Worm (Caenorhabditis elegans) whole organism, L1 larva: ENCODE measurements around the gene F41E6.17.

Experiments
- C04F5.9 ChIP-seq: sonication (generic microtip); optimal IDR thresholded peaks from 2 replicates; lab custom pipeline; 2016; ENCODE audit warnings: missing genetic modification characterization, missing compliant biosample characterization
- C16A3.4 ChIP-seq: fragments of 150-350 bp; optimal IDR thresholded peaks from 2 replicates; lab custom pipeline; 2014; ENCODE audit warnings: missing biosample characterization, missing genetic modification characterization
- aha-1 ChIP-seq: fragments of 150-350 bp; optimal IDR thresholded peaks from 2 replicates; lab custom pipeline; 2014; ENCODE audit warnings: missing biosample characterization, missing genetic modification characterization
- alr-1 ChIP-seq: fragments of 200-800 bp; sonication (Bioruptor generic); optimal IDR thresholded peaks from 2 replicates; lab custom pipeline; 2018; ENCODE audit warnings: borderline replicate concordance, mild to moderate bottlenecking, missing genetic modification characterization, missing compliant biosample characterization
- aly-2 ChIP-seq: fragments of 150-350 bp; optimal IDR thresholded peaks from 2 replicates; lab custom pipeline; 2014; ENCODE audit warnings: missing biosample characterization, missing genetic modification characterization
- ama-1 ChIP-seq: fragments of 150-350 bp; optimal IDR thresholded peaks from 2 replicates; lab custom pipeline; 2014
- blmp-1 ChIP-seq: fragments of 150-350 bp; optimal IDR thresholded peaks from 2 replicates; lab custom pipeline; 2014; ENCODE audit warnings: missing biosample characterization, missing genetic modification characterization
- ceh-8 ChIP-seq: fragments of 200-800 bp; sonication (Bioruptor generic); optimal IDR thresholded peaks from 2 replicates; lab custom pipeline; 2018; ENCODE audit warnings: mild to moderate bottlenecking, missing genetic modification characterization, moderate library complexity, missing compliant biosample characterization
- dpl-1 ChIP-seq, 3 experiments: fragments of 150-350 bp in 2 of 3; sonication (generic microtip) in 1 of 3; optimal IDR thresholded peaks; 2 replicates each; lab custom pipeline; 2014 to 2017; ENCODE audit warnings: missing biosample characterization in 3 of 3, missing genetic modification characterization in 3 of 3, missing genetic modification reagents in 3 of 3
- efl-1 ChIP-seq, 4 experiments: fragments of 150-350 bp; optimal IDR thresholded peaks in 3 of 4; peaks in 1 of 4; 1 replicate in 1 of 4; 2 replicates in 3 of 4; lab custom pipeline; 2014; ENCODE audit warnings: missing biosample characterization in 2 of 4, missing genetic modification characterization in 2 of 4, missing genetic modification reagents in 2 of 4
- egl-13 ChIP-seq: sonication (generic microtip); optimal IDR thresholded peaks from 2 replicates; lab custom pipeline; 2016; ENCODE audit warnings: missing genotype, missing genetic modification reagents, missing genetic modification characterization, missing compliant biosample characterization
- elt-2 ChIP-seq: sonication (generic microtip); optimal IDR thresholded peaks from 2 replicates; lab custom pipeline; 2016; ENCODE audit warnings: missing genetic modification characterization, mild to moderate bottlenecking, inconsistent platforms, missing compliant biosample characterization, missing genetic modification reagents
- elt-3 ChIP-seq, 6 experiments: fragments of 150-350 bp in 1 of 6; sonication (generic microtip); optimal IDR thresholded peaks; 2 replicates each; lab custom pipeline; 2017 to 2018; ENCODE audit warnings: missing biosample characterization in 6 of 6, missing genetic modification characterization in 6 of 6, inconsistent platforms in 1 of 6
- fkh-10 ChIP-seq: sonication (generic microtip); optimal IDR thresholded peaks from 2 replicates; lab custom pipeline; 2017; ENCODE audit warnings: missing biosample characterization, missing genetic modification reagents, missing genetic modification characterization
- fkh-4 ChIP-seq: sonication (generic microtip); optimal IDR thresholded peaks from 2 replicates; lab custom pipeline; 2016; ENCODE audit warnings: missing compliant biosample characterization, missing genetic modification characterization, borderline replicate concordance
- fkh-8 ChIP-seq: sonication (generic microtip); optimal IDR thresholded peaks from 2 replicates; lab custom pipeline; 2016; ENCODE audit warnings: mild to moderate bottlenecking, missing genetic modification characterization, missing compliant biosample characterization
- fos-1 ChIP-seq: fragments of 150-350 bp; optimal IDR thresholded peaks from 2 replicates; lab custom pipeline; 2014; ENCODE audit warnings: missing biosample characterization, missing genetic modification characterization
- grh-1 ChIP-seq: fragments of 200-800 bp; sonication (Bioruptor generic); IDR thresholded peaks from 2 replicates; pipeline ENCODE4 v1.3.6; 2022; ENCODE audit warnings: missing genetic modification reagents, missing genetic modification characterization, missing compliant biosample characterization
- hlh-4 ChIP-seq: sonication (generic microtip); optimal IDR thresholded peaks from 2 replicates; lab custom pipeline; 2016; ENCODE audit warnings: mild to moderate bottlenecking, missing genetic modification characterization, missing compliant biosample characterization
- hpl-2 ChIP-seq: fragments of 150-350 bp; optimal IDR thresholded peaks from 2 replicates; lab custom pipeline; 2014; ENCODE audit warnings: missing biosample characterization, missing genetic modification reagents, missing genetic modification characterization
- irx-1 ChIP-seq: sonication (generic microtip); optimal IDR thresholded peaks from 2 replicates; lab custom pipeline; 2016; ENCODE audit warnings: missing genetic modification characterization, missing compliant biosample characterization
- lin-13 ChIP-seq: fragments of 150-350 bp; optimal IDR thresholded peaks from 2 replicates; lab custom pipeline; 2014; ENCODE audit warnings: missing biosample characterization, missing genetic modification reagents, missing genetic modification characterization
- lin-14 ChIP-seq: fragments of 200-800 bp; sonication (Bioruptor generic); optimal IDR thresholded peaks from 2 replicates; lab custom pipeline; 2018; ENCODE audit warnings: mild to moderate bottlenecking, missing genetic modification characterization, moderate library complexity, missing compliant biosample characterization
- lir-3 ChIP-seq: sonication (generic microtip); optimal IDR thresholded peaks from 2 replicates; lab custom pipeline; 2016; ENCODE audit warnings: mild to moderate bottlenecking, missing genetic modification characterization, moderate library complexity, missing compliant biosample characterization; ENCODE audit not compliant: poor library complexity
- lsy-2 ChIP-seq, 2 experiments: fragments of 150-350 bp; optimal IDR thresholded peaks; 2 replicates each; lab custom pipeline; 2014; ENCODE audit warnings: missing biosample characterization in 2 of 2, missing genetic modification characterization in 2 of 2
- mab-9 ChIP-seq: fragments of 200-800 bp; sonication (Bioruptor generic); IDR thresholded peaks from 2 replicates; pipeline ENCODE4 v1.3.6; 2022; ENCODE audit warnings: missing genetic modification reagents, missing genetic modification characterization, missing compliant biosample characterization
- mef-2 ChIP-seq: fragments of 150-350 bp; optimal IDR thresholded peaks from 2 replicates; lab custom pipeline; 2014; ENCODE audit warnings: missing biosample characterization, missing genetic modification characterization
- mep-1 ChIP-seq: fragments of 150-350 bp; optimal IDR thresholded peaks from 2 replicates; lab custom pipeline; 2014; ENCODE audit warnings: missing biosample characterization, missing genetic modification characterization
- nhr-71 ChIP-seq: sonication (generic microtip); optimal IDR thresholded peaks from 2 replicates; lab custom pipeline; 2016; ENCODE audit warnings: mild to moderate bottlenecking, missing genetic modification characterization, moderate library complexity, missing compliant biosample characterization
- nhr-77 ChIP-seq: fragments of 150-350 bp; optimal IDR thresholded peaks from 2 replicates; lab custom pipeline; 2014; ENCODE audit warnings: missing biosample characterization, missing genetic modification characterization
- nhr-85 ChIP-seq: sonication (generic microtip); peaks from one replicate; lab custom pipeline; 2016; ENCODE audit warnings: missing genetic modification characterization, inconsistent platforms, missing compliant biosample characterization
- pag-3 ChIP-seq: sonication (generic microtip); optimal IDR thresholded peaks from 2 replicates; lab custom pipeline; 2017; ENCODE audit warnings: missing genetic modification characterization, mild to moderate bottlenecking, missing compliant biosample characterization, antibody characterized with exemption, borderline replicate concordance; ENCODE audit not compliant: insufficient read depth
- pax-3 ChIP-seq: fragments of 200-800 bp; sonication (Bioruptor generic); optimal IDR thresholded peaks from 2 replicates; lab custom pipeline; 2018; ENCODE audit warnings: mild to moderate bottlenecking, missing genetic modification characterization, moderate library complexity, missing compliant biosample characterization
- pqm-1 ChIP-seq: sonication (generic microtip); optimal IDR thresholded peaks from 3 replicates; lab custom pipeline; 2017; ENCODE audit warnings: missing biosample characterization, missing genetic modification characterization
- rnt-1 ChIP-seq: sonication (generic microtip); optimal IDR thresholded peaks from 2 replicates; lab custom pipeline; 2016; ENCODE audit warnings: mild to moderate bottlenecking, missing genetic modification characterization, moderate library complexity, missing compliant biosample characterization
- skn-1 ChIP-seq: fragments of 150-350 bp; optimal IDR thresholded peaks from 2 replicates; lab custom pipeline; 2014; ENCODE audit warnings: missing biosample characterization, missing genetic modification characterization
- snpc-4 ChIP-seq: fragments of 150-350 bp; optimal IDR thresholded peaks from 2 replicates; lab custom pipeline; 2014; ENCODE audit warnings: missing biosample characterization, missing genetic modification characterization
- snu-23 ChIP-seq: sonication (generic microtip); optimal IDR thresholded peaks from 2 replicates; lab custom pipeline; 2016; ENCODE audit warnings: missing genetic modification characterization, missing compliant biosample characterization
- swsn-7 ChIP-seq: sonication (generic microtip); optimal IDR thresholded peaks from 2 replicates; lab custom pipeline; 2016; ENCODE audit warnings: missing genetic modification characterization, missing compliant biosample characterization
- tbx-2 ChIP-seq: sonication (generic microtip); optimal IDR thresholded peaks from 2 replicates; lab custom pipeline; 2016; ENCODE audit warnings: missing genetic modification characterization, missing compliant biosample characterization
- unc-130 ChIP-seq: fragments of 150-350 bp; optimal IDR thresholded peaks from 2 replicates; lab custom pipeline; 2017; ENCODE audit warnings: missing biosample characterization, missing genetic modification characterization, inconsistent platforms
- unc-62 ChIP-seq: fragments of 150-350 bp; optimal IDR thresholded peaks from 2 replicates; lab custom pipeline; 2014; ENCODE audit warnings: missing biosample characterization, missing genetic modification reagents, missing genetic modification characterization
- unc-86 ChIP-seq: sonication (generic microtip); optimal IDR thresholded peaks from 2 replicates; lab custom pipeline; 2016; ENCODE audit warnings: missing genetic modification characterization, missing compliant biosample characterization
- vab-15 ChIP-seq: sonication (generic microtip); optimal IDR thresholded peaks from 2 replicates; lab custom pipeline; 2017; ENCODE audit warnings: missing genotype, mild to moderate bottlenecking, missing genetic modification characterization, missing compliant biosample characterization
- zip-4 ChIP-seq: fragments of 200-800 bp; sonication (Bioruptor generic); optimal IDR thresholded peaks from 2 replicates; lab custom pipeline; 2018; ENCODE audit warnings: mild to moderate bottlenecking, missing genetic modification characterization, moderate library complexity, missing compliant biosample characterization
- ztf-4 ChIP-seq: fragments of 150-350 bp; optimal IDR thresholded peaks from 2 replicates; lab custom pipeline; 2014; ENCODE audit warnings: missing biosample characterization, missing genetic modification characterization

F41E6.17 gene

ce11 chrV:8626406-8626805 is 2.5 kb downstream of the F41E6.17 start:
- TF ChIP-seq elt-3 (tag; optimal IDR thresholded peaks at IDR 0.05; lab: Kevin White, UChicago) (no peak), fkh-8 (tag; lab: Kevin White, UChicago) (peak; percentile 6), mab-9 (no peak), pag-3 (tag; lab: Kevin White, UChicago) (no peak), unc-86 (no peak), egl-13 (tag; lab: Kevin White, UChicago) (peak; percentile 5), fkh-4 (tag; lab: Kevin White, UChicago) (no peak), nhr-85 (peak; percentile 76), swsn-7 (no peak), dpl-1 (GFP tag; optimal IDR thresholded peaks at IDR 0.05; lab: Kevin White, UChicago) (no peak), fos-1 (tag; lab: Kevin White, UChicago) (no peak), lin-14 (GFP tag; lab: Kevin White, UChicago) (peak; percentile 26), pax-3 (tag; lab: Kevin White, UChicago) (no peak), rnt-1 (tag; lab: Kevin White, UChicago) (no peak), unc-130 (tag; lab: Kevin White, UChicago) (no peak), vab-15 (no peak), skn-1 (tag; lab: Kevin White, UChicago) (no peak), C04F5.9 (tag; lab: Kevin White, UChicago) (no peak), nhr-71 (tag; lab: Kevin White, UChicago) (peak; percentile 25), hpl-2 (GFP tag; lab: Kevin White, UChicago) (no peak)

DNA sequence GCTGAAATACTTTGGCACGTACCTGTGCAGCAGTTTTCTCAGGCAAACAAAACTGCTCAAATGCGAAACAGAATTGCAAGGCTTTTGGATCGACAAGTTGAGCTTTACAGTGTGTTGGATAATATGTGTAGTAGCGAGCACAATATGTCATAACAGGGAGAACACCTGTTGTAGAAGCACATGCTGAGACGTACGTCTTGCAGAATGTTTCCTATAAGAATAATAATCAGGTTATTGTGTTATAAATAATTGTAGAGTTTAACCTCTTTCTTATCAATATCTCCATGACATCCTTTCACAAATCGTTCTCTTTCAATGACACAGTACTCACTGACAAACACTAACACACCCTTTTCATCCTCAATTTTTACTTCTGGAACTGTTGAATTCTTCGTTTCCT is 3.7 kb downstream of the F41E6.17 start:
- TF ChIP-seq irx-1 (tag; lab: Kevin White, UChicago): no peak
- TF ChIP-seq tbx-2 (tag; lab: Kevin White, UChicago): no peak
- TF ChIP-seq efl-1 (optimal IDR thresholded peaks at IDR 0.05; lab: Kevin White, UChicago): no peak
- TF ChIP-seq efl-1 (GFP tag; optimal IDR thresholded peaks at IDR 0.05 in 1 of 2; lab: Kevin White, UChicago): peak in 1 of 2 experiments; percentile 48
- TF ChIP-seq, all 84 proteins: peak for 1

- TF ChIP-seq efl-1 (optimal IDR thresholded peaks at IDR 0.05; lab: Kevin White, UChicago) (no peak), efl-1 (GFP tag; optimal IDR thresholded peaks at IDR 0.05 in 1 of 2; lab: Kevin White, UChicago) (peak in 1 of 2 experiments; percentile 37), elt-2 (tag; lab: Kevin White, UChicago) (no peak), ama-1 (peak; percentile 50), blmp-1 (tag; lab: Kevin White, UChicago) (peak; percentile 21), nhr-85 (peak; percentile 49)
These were observed 5.1 kb downstream of the F41E6.17 start, which contains the start of gene F41E6.12 for ce11 chrV:8629029-8629428. Gene F41E6.12, minus strand, starts transcription at chrV:8629129.

ce11 chrV:8631277-8631765 is 7.4 kb downstream of the F41E6.17 start, which contains the start of gene atg-18:
Gene atg-18, minus strand, starts transcription at chrV:8631327.
- TF ChIP-seq ztf-4 (tag; lab: Kevin White, UChicago): peak; percentile 47
- TF ChIP-seq irx-1 (tag; lab: Kevin White, UChicago): peak; percentile 16
- peak; percentile 46 for TF ChIP-seq mep-1 (tag; lab: Kevin White, UChicago)
- TF ChIP-seq pqm-1 (tag; lab: Kevin White, UChicago): no peak
- no peak for TF ChIP-seq unc-62 (GFP tag; lab: Kevin White, UChicago)
- no peak for TF ChIP-seq lir-3 (tag; lab: Kevin White, UChicago)
- no peak for TF ChIP-seq pax-3 (tag; lab: Kevin White, UChicago)
- peak; percentile 45 to 63 (median 56) for TF ChIP-seq dpl-1 (GFP tag; optimal IDR thresholded peaks at IDR 0.05; lab: Kevin White, UChicago)
- TF ChIP-seq mab-9: no peak
- peak; percentile 19 for TF ChIP-seq aha-1 (tag; lab: Kevin White, UChicago)
- no peak for TF ChIP-seq alr-1
- TF ChIP-seq nhr-85: peak; percentile 93
- peak; percentile 69 to 74 for TF ChIP-seq lsy-2 (tag; optimal IDR thresholded peaks at IDR 0.05; lab: Kevin White, UChicago)
- peak; percentile 81 for TF ChIP-seq snu-23 (GFP tag; lab: Kevin White, UChicago)
- TF ChIP-seq aly-2 (tag; lab: Kevin White, UChicago): no peak
- TF ChIP-seq C16A3.4: peak; percentile 68
- peak; percentile 59 to 60 for TF ChIP-seq efl-1 (optimal IDR thresholded peaks at IDR 0.05; lab: Kevin White, UChicago)
- TF ChIP-seq efl-1 (GFP tag; optimal IDR thresholded peaks at IDR 0.05 in 1 of 2; lab: Kevin White, UChicago): peak; percentile 44 to 96
- TF ChIP-seq ceh-8 (GFP tag; lab: Kevin White, UChicago): no peak
- TF ChIP-seq nhr-77 (tag; lab: Kevin White, UChicago): no peak
- TF ChIP-seq snpc-4: peak; percentile 34
- TF ChIP-seq hlh-4 (tag; lab: Kevin White, UChicago): no peak
- TF ChIP-seq mef-2 (tag; lab: Kevin White, UChicago): peak; percentile 4
- TF ChIP-seq grh-1 (GFP tag; lab: Robert Waterston, UW): peak; percentile 59
- TF ChIP-seq lin-13 (GFP tag; lab: Kevin White, UChicago): peak; percentile 81
- TF ChIP-seq fkh-10 (GFP tag; lab: Kevin White, UChicago): no peak
- no peak for TF ChIP-seq zip-4
